Comparison of ENCODE assay signal across 5 worm cellular contexts in the genomic region with DNA sequence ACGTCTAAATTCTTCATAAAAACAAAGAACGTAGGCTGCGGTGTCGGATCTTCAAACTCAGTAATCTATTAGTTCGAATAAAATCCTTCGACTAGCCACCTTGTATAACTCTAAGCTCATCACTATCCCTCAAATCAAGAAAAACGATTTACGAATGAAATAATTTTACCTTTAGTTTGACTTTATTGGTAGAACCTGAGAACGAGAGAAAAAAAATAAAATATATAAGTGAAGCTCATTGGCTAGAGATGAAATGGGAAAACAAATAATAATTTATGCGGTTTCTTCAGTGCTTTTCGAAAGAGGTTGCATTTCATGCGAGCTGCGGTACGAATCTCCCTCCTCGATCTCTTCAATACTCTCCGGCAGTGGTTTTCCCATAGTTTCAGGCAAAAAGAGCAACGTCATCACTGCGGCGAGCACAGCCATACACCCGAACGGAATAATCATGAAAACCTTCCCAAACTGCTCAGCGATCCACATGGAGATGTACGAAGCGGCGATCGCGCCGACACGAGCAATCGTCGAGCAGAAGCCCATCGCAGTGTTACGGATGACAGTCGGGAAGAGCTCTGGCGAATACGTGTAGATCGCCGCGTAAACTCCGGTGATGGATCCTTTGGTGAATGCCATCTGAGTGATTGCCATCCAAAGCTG.
TF ChIP-seq lines count a peak whose summit lies in the region.

No protein-coding gene starts in this region.

TF ChIP-seq in whole organism, L1 larva, 84 proteins besides CTCF, POLR2A, EP300 and RAD21 (continues in another document):
- TF ChIP-seq ama-1 (optimal IDR thresholded peaks at IDR 0.05; lab: Kevin White, UChicago), result peak; percentile 84
- no peak for TF ChIP-seq hlh-4 (tag; optimal IDR thresholded peaks at IDR 0.05; lab: Kevin White, UChicago)
- no peak for TF ChIP-seq sup-37 (GFP tag; optimal IDR thresholded peaks at IDR 0.05; lab: Kevin White, UChicago)
- peak; percentile 33 for TF ChIP-seq xbp-1 (tag; optimal IDR thresholded peaks at IDR 0.05; lab: Kevin White, UChicago)
- peak in 1 of 3 experiments; percentile 2 for TF ChIP-seq dpl-1 (GFP tag; optimal IDR thresholded peaks at IDR 0.05; lab: Kevin White, UChicago)
- peak; percentile 85 for TF ChIP-seq ztf-4 (tag; optimal IDR thresholded peaks at IDR 0.05; lab: Kevin White, UChicago)
- TF ChIP-seq unc-62 (GFP tag; optimal IDR thresholded peaks at IDR 0.05; lab: Kevin White, UChicago), result no peak
- TF ChIP-seq unc-30 (tag; optimal IDR thresholded peaks at IDR 0.05; lab: Kevin White, UChicago), result no peak
- TF ChIP-seq ceh-8 (GFP tag; optimal IDR thresholded peaks at IDR 0.05; lab: Kevin White, UChicago), result no peak
- peak; percentile 29 for TF ChIP-seq lin-39 (tag; optimal IDR thresholded peaks at IDR 0.05; lab: Kevin White, UChicago)
- peak; percentile 64 for TF ChIP-seq swsn-7 (tag; optimal IDR thresholded peaks at IDR 0.05; lab: Kevin White, UChicago)
- TF ChIP-seq C16A3.4 (tag; optimal IDR thresholded peaks at IDR 0.05; lab: Kevin White, UChicago), result peak; percentile 39
- TF ChIP-seq fkh-10 (GFP tag; optimal IDR thresholded peaks at IDR 0.05; lab: Kevin White, UChicago), result no peak
- TF ChIP-seq lin-35 (GFP tag; optimal IDR thresholded peaks at IDR 0.05; lab: Kevin White, UChicago), result peak in 1 of 2 experiments; percentile 20
- no peak for TF ChIP-seq ceh-90 (tag; optimal IDR thresholded peaks at IDR 0.05; lab: Kevin White, UChicago)
- TF ChIP-seq lir-3 (tag; optimal IDR thresholded peaks at IDR 0.05; lab: Kevin White, UChicago; ENCODE audit: poor library complexity), result no peak
- TF ChIP-seq nhr-12 (tag; optimal IDR thresholded peaks at IDR 0.05; lab: Kevin White, UChicago), result no peak

TF ChIP-seq in whole organism, L3 larva, 47 proteins besides CTCF, POLR2A, EP300 and RAD21 (continues in another document):
- TF ChIP-seq R02D3.7 (tag; optimal IDR thresholded peaks at IDR 0.05; lab: Kevin White, UChicago) (peak; percentile 51), ama-1 (optimal IDR thresholded peaks at IDR 0.05; lab: Kevin White, UChicago) (peak; percentile 80), skn-1 (tag; optimal IDR thresholded peaks at IDR 0.05; lab: Kevin White, UChicago) (no peak), nhr-237 (tag; optimal IDR thresholded peaks at IDR 0.05; lab: Kevin White, UChicago) (no peak), nhr-67 (tag; optimal IDR thresholded peaks at IDR 0.05; lab: Kevin White, UChicago) (no peak), mml-1 (tag; optimal IDR thresholded peaks at IDR 0.05; lab: Kevin White, UChicago) (no peak), nhr-77 (tag; optimal IDR thresholded peaks at IDR 0.05; lab: Kevin White, UChicago) (no peak), snpc-4 (tag; optimal IDR thresholded peaks at IDR 0.05; lab: Kevin White, UChicago) (no peak), aly-2 (tag; optimal IDR thresholded peaks at IDR 0.05; lab: Kevin White, UChicago) (peak; percentile 84), nhr-23 (tag; optimal IDR thresholded peaks at IDR 0.05; lab: Kevin White, UChicago) (peak; percentile 26), ZK546.5 (tag; optimal IDR thresholded peaks at IDR 0.05; lab: Kevin White, UChicago) (peak; percentile 57), unc-39 (tag; optimal IDR thresholded peaks at IDR 0.05; lab: Kevin White, UChicago) (no peak), elt-2 (tag; optimal IDR thresholded peaks at IDR 0.05; lab: Kevin White, UChicago) (peak; percentile 59), fos-1 (tag; optimal IDR thresholded peaks at IDR 0.05; lab: Kevin White, UChicago) (peak; percentile 75), elt-1 (tag; optimal IDR thresholded peaks at IDR 0.05; lab: Kevin White, UChicago) (no peak), pha-4 (tag; optimal IDR thresholded peaks at IDR 0.05; lab: Kevin White, UChicago) (peak; percentile 64), elt-3 (tag; optimal IDR thresholded peaks at IDR 0.05; lab: Kevin White, UChicago) (no peak), nhr-28 (tag; optimal IDR thresholded peaks at IDR 0.05; lab: Kevin White, UChicago) (peak; percentile 18)

TF ChIP-seq in whole organism, early embryonic, 17 proteins besides CTCF, POLR2A, EP300 and RAD21:
- TF ChIP-seq tbx-11 (GFP tag; IDR thresholded peaks at IDR 0.05; lab: Robert Waterston, UW), result no peak
- no peak for TF ChIP-seq pes-1 (GFP tag; IDR thresholded peaks at IDR 0.05; lab: Robert Waterston, UW)
- TF ChIP-seq aly-1 (tag; optimal IDR thresholded peaks at IDR 0.05; lab: Kevin White, UChicago), result no peak
- no peak for TF ChIP-seq ets-7 (tag; optimal IDR thresholded peaks at IDR 0.05; lab: Kevin White, UChicago)
- no peak for TF ChIP-seq flt-1 (GFP tag; IDR thresholded peaks at IDR 0.05; lab: Robert Waterston, UW)
- TF ChIP-seq B0310.2 (tag; optimal IDR thresholded peaks at IDR 0.05; lab: Kevin White, UChicago), result no peak
- no peak for TF ChIP-seq scrt-1 (GFP tag; IDR thresholded peaks at IDR 0.05; lab: Robert Waterston, UW)
- no peak for TF ChIP-seq sea-1 (GFP tag; conservative IDR thresholded peaks at IDR 0.05; lab: Robert Waterston, UW)
- no peak for TF ChIP-seq ama-1 (optimal IDR thresholded peaks at IDR 0.05; lab: Kevin White, UChicago)
- no peak for TF ChIP-seq hnd-1 (tag; optimal IDR thresholded peaks at IDR 0.05; lab: Kevin White, UChicago)
- no peak for TF ChIP-seq ceh-13 (GFP tag; optimal IDR thresholded peaks at IDR 0.05; lab: Kevin White, UChicago)
- peak; percentile 69 for TF ChIP-seq tra-4 (tag; optimal IDR thresholded peaks at IDR 0.05; lab: Kevin White, UChicago)
- TF ChIP-seq tbx-37 (GFP tag; conservative IDR thresholded peaks at IDR 0.05; lab: Robert Waterston, UW), result no peak
- peak; percentile 29 for TF ChIP-seq hmg-4 (GFP tag; optimal IDR thresholded peaks at IDR 0.05; lab: Kevin White, UChicago)
- no peak for TF ChIP-seq ceh-36 (tag; optimal IDR thresholded peaks at IDR 0.05; lab: Kevin White, UChicago)
- TF ChIP-seq hmbx-1 (tag; optimal IDR thresholded peaks at IDR 0.05; lab: Kevin White, UChicago), result no peak
- no peak for TF ChIP-seq F13C5.2 (tag; optimal IDR thresholded peaks at IDR 0.05; lab: Kevin White, UChicago)

TF ChIP-seq in whole organism, midembryonic, 9 proteins besides CTCF, POLR2A, EP300 and RAD21:
- TF ChIP-seq flt-1 (GFP tag; IDR thresholded peaks at IDR 0.05; lab: Robert Waterston, UW) (0 out of 2 replicates have a peak, but pooled peaks have one; percentile 73), tab-1 (GFP tag; IDR thresholded peaks at IDR 0.05; lab: Robert Waterston, UW) (no peak)

TF ChIP-seq in whole organism, young adult, 124 proteins besides CTCF, POLR2A, EP300 and RAD21 (continues in another document):
- TF ChIP-seq bed-2 (GFP tag; IDR thresholded peaks at IDR 0.05; lab: Robert Waterston, UW) (no peak), snpc-1.3 (tag; optimal IDR thresholded peaks at IDR 0.05; lab: Kevin White, UChicago; ENCODE audit: insufficient read depth) (peak; percentile 86), ztf-25 (GFP tag; IDR thresholded peaks at IDR 0.05; lab: Robert Waterston, UW) (no peak), bed-1 (GFP tag; IDR thresholded peaks at IDR 0.05; lab: Robert Waterston, UW) (no peak), C06A6.2 (GFP tag; conservative IDR thresholded peaks at IDR 0.05; lab: Robert Waterston, UW) (no peak), mxl-1 (tag; optimal IDR thresholded peaks at IDR 0.05; lab: Kevin White, UChicago) (peak; percentile 69), mes-4 (tag; optimal IDR thresholded peaks at IDR 0.05; lab: Kevin White, UChicago) (peak; percentile 17), ceh-27 (GFP tag; optimal IDR thresholded peaks at IDR 0.05; lab: Kevin White, UChicago) (no peak), sptf-2 (GFP tag; optimal IDR thresholded peaks at IDR 0.05; lab: Kevin White, UChicago) (peak; percentile 81), ztf-18 (tag; optimal IDR thresholded peaks at IDR 0.05; lab: Kevin White, UChicago) (peak; percentile 57), B0336.3 (GFP tag; IDR thresholded peaks at IDR 0.05; lab: Robert Waterston, UW) (peak; percentile 97), dpff-1 (tag; optimal IDR thresholded peaks at IDR 0.05; lab: Kevin White, UChicago) (peak; percentile 81), lin-40 (tag; optimal IDR thresholded peaks at IDR 0.05; lab: Kevin White, UChicago) (peak; percentile 79), T26A5.8 (tag; optimal IDR thresholded peaks at IDR 0.05; lab: Kevin White, UChicago) (peak; percentile 95), pha-4 (tag; optimal IDR thresholded peaks at IDR 0.05; lab: Kevin White, UChicago) (peak; percentile 42), egrh-3 (GFP tag; IDR thresholded peaks at IDR 0.05; lab: Robert Waterston, UW) (no peak), F55B11.4 (tag; optimal IDR thresholded peaks at IDR 0.05; lab: Kevin White, UChicago; ENCODE audit: borderline replicate concordance, insufficient read depth) (no peak), ceh-100 (GFP tag; IDR thresholded peaks at IDR 0.05; lab: Robert Waterston, UW) (no peak; the same call in none of the 2 replicates), F33H1.4 (GFP tag; IDR thresholded peaks at IDR 0.05; lab: Robert Waterston, UW) (peak; percentile 57; the same call in 1 of the 2 replicates), unc-62 (GFP tag; optimal IDR thresholded peaks at IDR 0.05; lab: Kevin White, UChicago) (no peak), Y67H2A.10 (GFP tag; conservative IDR thresholded peaks at IDR 0.05; lab: Robert Waterston, UW) (no peak), rcor-1 (GFP tag; IDR thresholded peaks at IDR 0.05; lab: Robert Waterston, UW) (peak; percentile 85), sdz-38 (tag; optimal IDR thresholded peaks at IDR 0.05; lab: Kevin White, UChicago) (no peak), sea-2 (GFP tag; IDR thresholded peaks at IDR 0.05; lab: Robert Waterston, UW) (0 out of 2 replicates have a peak, but pooled peaks have one; percentile 28), ets-4 (GFP tag; optimal IDR thresholded peaks at IDR 0.05; lab: Kevin White, UChicago) (no peak), madf-8 (GFP tag; conservative IDR thresholded peaks at IDR 0.05; lab: Robert Waterston, UW) (no peak), efl-1 (GFP tag; optimal IDR thresholded peaks at IDR 0.05; lab: Kevin White, UChicago) (peak; percentile 21), F10E7.11 (tag; optimal IDR thresholded peaks at IDR 0.05; lab: Kevin White, UChicago) (peak; percentile 94), Y56A3A.18 (GFP tag; IDR thresholded peaks at IDR 0.05; lab: Robert Waterston, UW) (peak; percentile 90; the same call in 1 of the 2 replicates), F57A8.1 (GFP tag; optimal IDR thresholded peaks at IDR 0.05; lab: Kevin White, UChicago) (no peak), lsl-1 (GFP tag; optimal IDR thresholded peaks at IDR 0.05; lab: Kevin White, UChicago) (peak; percentile 71), tbp1 (GFP tag; optimal IDR thresholded peaks at IDR 0.05; lab: Kevin White, UChicago) (peak; percentile 69), lir-1 (GFP tag; conservative IDR thresholded peaks at IDR 0.05; lab: Robert Waterston, UW) (no peak), nhr-179 (tag; optimal IDR thresholded peaks at IDR 0.05; lab: Kevin White, UChicago) (no peak), aptf-3 (GFP tag; IDR thresholded peaks at IDR 0.05; lab: Robert Waterston, UW) (0 out of 2 replicates have a peak, but pooled peaks have one; percentile 39), let-526 (GFP tag; IDR thresholded peaks at IDR 0.05; lab: Robert Waterston, UW) (no peak), Y53G8AR.9 (GFP tag; conservative IDR thresholded peaks at IDR 0.05; lab: Robert Waterston, UW) (peak; percentile 98)
